Worm (Caenorhabditis elegans) whole organism, late embryonic: Measurements from ENCODE around the gene lin-18.

ENCODE experiments used
- ama-1 ChIP-seq: fragments of 150-350 bp; optimal IDR thresholded peaks from 2 replicates; lab custom pipeline; 2014
- ceh-24 ChIP-seq: sonication (generic microtip); optimal IDR thresholded peaks from 2 replicates; lab custom pipeline; 2016; ENCODE audit warnings: mild to moderate bottlenecking, missing genetic modification characterization, missing compliant biosample characterization
- ceh-31 ChIP-seq: sonication (generic microtip); optimal IDR thresholded peaks from 2 replicates; lab custom pipeline; 2016; ENCODE audit warnings: missing genetic modification characterization, missing compliant biosample characterization
- fax-1 ChIP-seq: sonication (generic microtip); optimal IDR thresholded peaks from 2 replicates; lab custom pipeline; 2016; ENCODE audit warnings: missing genotype, missing genetic modification characterization, missing compliant biosample characterization
- hlh-30 ChIP-seq: sonication (generic microtip); optimal IDR thresholded peaks from 2 replicates; lab custom pipeline; 2017; ENCODE audit warnings: antibody characterized with exemption, missing genetic modification characterization, missing compliant biosample characterization; ENCODE audit not compliant: insufficient read depth
- lin-11 ChIP-seq: fragments of 200-800 bp; sonication (Bioruptor generic); optimal IDR thresholded peaks from 2 replicates; lab custom pipeline; 2018; ENCODE audit warnings: mild to moderate bottlenecking, missing genetic modification characterization, missing compliant biosample characterization
- nhr-11 ChIP-seq: fragments of 150-350 bp; optimal IDR thresholded peaks from 2 replicates; lab custom pipeline; 2014; ENCODE audit warnings: missing biosample characterization, missing genetic modification characterization
- sox-4 ChIP-seq: sonication (generic microtip); optimal IDR thresholded peaks from 2 replicates; lab custom pipeline; 2017; ENCODE audit warnings: mild to moderate bottlenecking, missing genetic modification characterization, inconsistent platforms, missing compliant biosample characterization
- tbx-2 ChIP-seq: sonication (generic microtip); optimal IDR thresholded peaks from 2 replicates; lab custom pipeline; 2016; ENCODE audit warnings: missing genetic modification characterization, missing compliant biosample characterization
- tbx-7 ChIP-seq: sonication (generic microtip); optimal IDR thresholded peaks from 2 replicates; lab custom pipeline; 2016; ENCODE audit warnings: missing genotype, missing genetic modification characterization, missing compliant biosample characterization

DNA sequence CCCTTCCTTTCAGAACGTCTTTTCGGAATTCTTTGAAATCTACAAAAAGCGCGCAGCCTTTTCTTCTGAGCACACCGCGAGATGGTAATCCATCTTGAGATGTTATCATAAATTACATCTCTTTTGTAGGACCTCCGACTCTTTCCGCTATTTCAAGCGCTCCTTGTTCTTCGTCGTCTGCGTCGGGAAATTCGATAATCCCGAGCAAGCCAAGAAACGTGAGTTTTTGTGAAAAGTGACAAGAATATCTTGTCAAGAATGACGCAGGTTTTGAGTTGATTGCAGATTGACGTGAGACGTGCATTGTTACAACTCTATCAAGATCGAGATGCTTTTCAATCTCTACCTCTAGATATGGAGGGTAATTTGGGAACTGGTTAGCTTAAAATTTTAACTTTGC lies 2.0 kb downstream of the lin-18 start:
- TF ChIP-seq ceh-24 (tag; lab: Kevin White, UChicago) (no peak), tbx-7 (tag; lab: Kevin White, UChicago) (no peak), hlh-30 (tag; lab: Kevin White, UChicago) (no peak), ama-1 (lab: Kevin White, UChicago) (no peak), nhr-11 (tag; lab: Kevin White, UChicago) (no peak), lin-11 (no peak), fax-1 (tag; lab: Kevin White, UChicago) (no peak), tbx-2 (no peak), sox-4 (tag; lab: Kevin White, UChicago) (no peak), ceh-31 (tag; lab: Kevin White, UChicago) (no peak)
